Worm (Caenorhabditis elegans) whole organism, L3 larva: Measurements from ENCODE around the gene eyg-1.
"Not testable (repeated sequence)": the region's sequence is repeated elsewhere in the genome, so short reads cannot be mapped to it uniquely, and the experiment has no call there.

Source experiments
- R02D3.7 ChIP-seq: fragments of 150-350 bp; optimal IDR thresholded peaks from 2 replicates; lab custom pipeline; 2014; ENCODE audit warnings: missing biosample characterization, missing genetic modification characterization
- aly-2 ChIP-seq: fragments of 150-350 bp; optimal IDR thresholded peaks from 2 replicates; lab custom pipeline; 2014; ENCODE audit warnings: missing biosample characterization, missing genetic modification characterization
- ama-1 ChIP-seq: fragments of 150-350 bp; optimal IDR thresholded peaks from 2 replicates; lab custom pipeline; 2018
- ceh-16 ChIP-seq: sonication (generic microtip); optimal IDR thresholded peaks from 2 replicates; lab custom pipeline; 2017; ENCODE audit warnings: missing biosample characterization, missing genetic modification characterization
- ceh-82 ChIP-seq: fragments of 150-350 bp; optimal IDR thresholded peaks from 2 replicates; lab custom pipeline; 2014; ENCODE audit warnings: missing biosample characterization, missing genetic modification characterization
- ceh-9 ChIP-seq: sonication (generic microtip); optimal IDR thresholded peaks from 2 replicates; lab custom pipeline; 2018; ENCODE audit warnings: missing biosample characterization, missing genetic modification characterization
- daf-12 ChIP-seq: fragments of 150-350 bp; optimal IDR thresholded peaks from 2 replicates; lab custom pipeline; 2014; ENCODE audit warnings: missing biosample characterization, missing genetic modification reagents, missing genetic modification characterization
- egl-5 ChIP-seq: fragments of 150-350 bp; optimal IDR thresholded peaks from 2 replicates; lab custom pipeline; 2017; ENCODE audit warnings: missing biosample characterization, missing genetic modification reagents, missing genetic modification characterization, inconsistent platforms
- elt-1 ChIP-seq: fragments of 150-350 bp; optimal IDR thresholded peaks from 2 replicates; lab custom pipeline; 2014; ENCODE audit warnings: missing biosample characterization, missing genetic modification characterization
- elt-2 ChIP-seq: sonication (generic microtip); optimal IDR thresholded peaks from 2 replicates; lab custom pipeline; 2016; ENCODE audit warnings: missing genetic modification reagents, mild to moderate bottlenecking, missing genetic modification characterization, missing compliant biosample characterization
- elt-3 ChIP-seq, 3 experiments: fragments of 150-350 bp in 1 of 3; sonication (generic microtip) in 2 of 3; optimal IDR thresholded peaks; 2 replicates in 2 of 3; 4 replicates in 1 of 3; lab custom pipeline; 2014 to 2017; ENCODE audit warnings: missing biosample characterization in 3 of 3, missing genetic modification characterization in 3 of 3
- eor-1 ChIP-seq, 2 experiments: fragments of 150-350 bp; optimal IDR thresholded peaks; 2 replicates each; lab custom pipeline; 2014 to 2018; ENCODE audit warnings: missing biosample characterization in 2 of 2, missing genetic modification characterization in 2 of 2
- fkh-10 ChIP-seq: sonication (generic microtip); optimal IDR thresholded peaks from 2 replicates; lab custom pipeline; 2017; ENCODE audit warnings: missing biosample characterization, missing genetic modification reagents, missing genetic modification characterization
- fkh-2 ChIP-seq: fragments of 150-350 bp; optimal IDR thresholded peaks from 2 replicates; lab custom pipeline; 2014; ENCODE audit warnings: missing biosample characterization, missing genetic modification reagents, missing genetic modification characterization
- hmg-11 ChIP-seq: sonication (generic microtip); optimal IDR thresholded peaks from 2 replicates; lab custom pipeline; 2016; ENCODE audit warnings: missing genetic modification characterization, missing compliant biosample characterization
- jun-1 ChIP-seq: fragments of 150-350 bp; optimal IDR thresholded peaks from 2 replicates; lab custom pipeline; 2014; ENCODE audit warnings: missing biosample characterization, missing genetic modification reagents, missing genetic modification characterization
- lin-15B ChIP-seq: fragments of 150-350 bp; optimal IDR thresholded peaks from 2 replicates; lab custom pipeline; 2014; ENCODE audit warnings: missing biosample characterization, missing genetic modification characterization
- lsy-12 ChIP-seq: sonication (generic microtip); optimal IDR thresholded peaks from 2 replicates; lab custom pipeline; 2016; ENCODE audit warnings: mild to moderate bottlenecking, missing genetic modification characterization, missing compliant biosample characterization
- mml-1 ChIP-seq: fragments of 150-350 bp; sonication (generic microtip); optimal IDR thresholded peaks from 3 replicates; lab custom pipeline; 2014; ENCODE audit warnings: missing biosample characterization, missing genetic modification characterization
- nfya-1 ChIP-seq: sonication (generic microtip); optimal IDR thresholded peaks from 2 replicates; lab custom pipeline; 2017; ENCODE audit warnings: missing genetic modification characterization, mild to moderate bottlenecking, missing compliant biosample characterization, antibody characterized with exemption, moderate library complexity; ENCODE audit not compliant: insufficient read depth
- nhr-11 ChIP-seq: fragments of 150-350 bp; optimal IDR thresholded peaks from 2 replicates; lab custom pipeline; 2014; ENCODE audit warnings: missing biosample characterization, missing genetic modification characterization
- nhr-12 ChIP-seq: fragments of 150-350 bp; optimal IDR thresholded peaks from 2 replicates; lab custom pipeline; 2014; ENCODE audit warnings: missing biosample characterization, missing genetic modification characterization
- nhr-23 ChIP-seq: fragments of 150-350 bp; optimal IDR thresholded peaks from 2 replicates; lab custom pipeline; 2014; ENCODE audit warnings: missing biosample characterization, missing genetic modification reagents, missing genetic modification characterization
- nhr-25 ChIP-seq: sonication (generic microtip); optimal IDR thresholded peaks from 2 replicates; lab custom pipeline; 2017; ENCODE audit warnings: missing biosample characterization, missing genetic modification characterization
- nhr-28 ChIP-seq: fragments of 150-350 bp; optimal IDR thresholded peaks from 2 replicates; lab custom pipeline; 2014; ENCODE audit warnings: missing biosample characterization, missing genetic modification characterization
- nhr-43 ChIP-seq: sonication (generic microtip); optimal IDR thresholded peaks from 2 replicates; lab custom pipeline; 2016; ENCODE audit warnings: mild to moderate bottlenecking, missing genetic modification characterization, missing compliant biosample characterization; ENCODE audit not compliant: poor library complexity, severe bottlenecking
- nhr-67 ChIP-seq: fragments of 150-350 bp; optimal IDR thresholded peaks from 2 replicates; lab custom pipeline; 2014; ENCODE audit warnings: missing biosample characterization, missing genetic modification characterization
- nhr-76 ChIP-seq: fragments of 150-350 bp; sonication (generic microtip); optimal IDR thresholded peaks from 5 replicates; lab custom pipeline; 2014; ENCODE audit warnings: missing biosample characterization, missing genetic modification characterization
- nhr-77 ChIP-seq: fragments of 150-350 bp; optimal IDR thresholded peaks from 2 replicates; lab custom pipeline; 2014; ENCODE audit warnings: missing biosample characterization, missing genetic modification characterization
- pha-4 ChIP-seq: fragments of 150-350 bp; optimal IDR thresholded peaks from 2 replicates; lab custom pipeline; 2014; ENCODE audit warnings: missing biosample characterization, missing genetic modification reagents, missing genetic modification characterization
- sea-2 ChIP-seq: fragments of 150-350 bp; sonication (generic microtip); optimal IDR thresholded peaks from 4 replicates; lab custom pipeline; 2014; ENCODE audit warnings: missing biosample characterization, missing genetic modification reagents, missing genetic modification characterization
- skn-1 ChIP-seq: fragments of 150-350 bp; optimal IDR thresholded peaks from 2 replicates; lab custom pipeline; 2014; ENCODE audit warnings: missing biosample characterization, missing genetic modification characterization
- snpc-4 ChIP-seq: fragments of 150-350 bp; optimal IDR thresholded peaks from 2 replicates; lab custom pipeline; 2014; ENCODE audit warnings: missing biosample characterization, missing genetic modification characterization
- unc-39 ChIP-seq: sonication (generic microtip); optimal IDR thresholded peaks from 4 replicates; lab custom pipeline; 2017; ENCODE audit warnings: missing biosample characterization, missing genetic modification characterization
- unc-62 ChIP-seq: fragments of 150-350 bp; sonication (generic microtip); optimal IDR thresholded peaks from 4 replicates; lab custom pipeline; 2014; ENCODE audit warnings: missing biosample characterization, missing genetic modification reagents, missing genetic modification characterization
- zag-1 ChIP-seq: fragments of 150-350 bp; optimal IDR thresholded peaks from 2 replicates; lab custom pipeline; 2014; ENCODE audit warnings: missing biosample characterization, missing genetic modification characterization
- ztf-11 ChIP-seq: fragments of 150-350 bp; optimal IDR thresholded peaks from 2 replicates; lab custom pipeline; 2014; ENCODE audit warnings: missing biosample characterization, missing genetic modification characterization
- ztf-4 ChIP-seq: fragments of 150-350 bp; optimal IDR thresholded peaks from 2 replicates; lab custom pipeline; 2014; ENCODE audit warnings: missing biosample characterization, missing genetic modification characterization

Gene eyg-1

DNA sequence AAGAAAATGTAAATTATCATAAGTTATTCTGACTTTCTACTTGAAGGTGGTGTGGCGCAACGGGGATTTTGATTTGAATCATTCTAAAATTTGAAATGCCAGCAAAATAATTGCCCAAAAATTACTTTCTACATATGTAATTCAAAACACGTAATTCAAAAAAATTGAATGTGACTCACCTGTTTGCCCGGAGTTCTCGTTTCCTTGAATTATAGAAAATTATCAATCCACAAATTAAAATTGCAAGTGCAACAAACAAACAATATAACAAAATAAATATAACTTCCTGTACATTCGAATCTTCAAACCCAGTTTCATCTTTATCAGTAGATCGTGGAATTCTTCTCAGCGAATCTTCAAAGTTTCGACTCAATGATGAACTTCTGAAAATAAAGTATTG is 40.5 kb upstream of the eyg-1 start:
- TF ChIP-seq nfya-1 (tag; lab: Kevin White, UChicago) (no peak), skn-1 (tag; lab: Kevin White, UChicago) (no peak), nhr-43 (no peak), nhr-23 (tag; lab: Kevin White, UChicago) (no peak), unc-62 (no peak), snpc-4 (tag; lab: Kevin White, UChicago) (no peak), nhr-76 (no peak)

DNA sequence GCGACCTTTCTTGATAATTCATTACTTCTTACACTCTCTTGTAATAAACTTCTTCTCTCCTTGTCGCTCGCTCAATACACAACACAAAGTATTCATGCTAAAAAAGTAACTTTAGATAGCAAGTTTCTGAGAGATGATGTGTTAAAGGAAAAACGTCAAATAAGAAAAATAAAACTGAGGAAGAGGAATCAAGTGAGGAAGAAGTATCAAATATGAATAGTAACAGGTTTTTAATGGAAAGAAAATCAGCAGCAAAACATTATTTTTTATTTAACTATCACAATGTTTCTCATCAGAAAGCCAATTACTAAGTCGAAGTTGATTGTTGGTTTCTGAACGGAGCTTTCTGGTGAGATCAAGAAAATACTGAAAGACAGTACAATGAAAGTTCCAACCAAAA is 38.6 kb upstream of the eyg-1 start, which contains the start of gene chil-1:
chil-1 (minus strand) TSS at position 101 of the 400 bp plus-strand sequence.
- TF ChIP-seq ztf-11 (tag; lab: Kevin White, UChicago); nhr-77 (tag; lab: Kevin White, UChicago); lin-15B: not testable (repeated sequence)

DNA sequence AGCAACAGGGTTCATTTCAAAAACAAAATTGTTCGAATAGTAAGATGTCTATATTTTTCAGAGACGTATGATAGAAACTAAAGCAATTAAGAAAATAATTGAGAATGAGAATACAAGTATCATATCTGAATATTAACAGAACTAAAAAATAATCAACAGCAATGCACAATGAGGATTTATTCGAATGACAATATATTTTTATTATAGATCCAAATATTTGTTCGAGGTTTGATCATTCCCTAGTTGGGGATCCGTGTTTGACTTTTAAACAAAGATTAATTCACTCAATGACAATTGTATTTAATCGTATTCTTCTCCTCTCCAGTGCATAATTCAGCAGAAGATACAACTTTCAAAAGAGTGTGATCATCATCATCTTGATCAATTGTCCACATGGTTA is 34.4 kb upstream of the eyg-1 start, which contains the start of gene C08H9.18:
C08H9.18 (minus strand) TSS at position 101 of the 400 bp plus-strand sequence.
- TF ChIP-seq nfya-1 (tag; lab: Kevin White, UChicago) (no peak), egl-5 (tag; lab: Kevin White, UChicago) (no peak), elt-3 (tag; optimal IDR thresholded peaks at IDR 0.05; lab: Kevin White, UChicago) (no peak), zag-1 (tag; lab: Kevin White, UChicago) (no peak), nhr-12 (tag; lab: Kevin White, UChicago) (no peak), nhr-28 (tag; lab: Kevin White, UChicago) (no peak), sea-2 (no peak), ztf-4 (tag; lab: Kevin White, UChicago) (no peak), nhr-25 (tag; lab: Kevin White, UChicago) (no peak), ama-1 (no peak), daf-12 (tag; lab: Kevin White, UChicago) (no peak), aly-2 (tag; lab: Kevin White, UChicago) (no peak), eor-1 (tag; optimal IDR thresholded peaks at IDR 0.05; lab: Kevin White, UChicago) (no peak), ztf-11 (tag; lab: Kevin White, UChicago) (no peak), elt-1 (tag; lab: Kevin White, UChicago) (no peak), ceh-9 (no peak), R02D3.7 (no peak), nhr-77 (tag; lab: Kevin White, UChicago) (no peak), jun-1 (tag; lab: Kevin White, UChicago) (no peak)
- TF ChIP-seq, all 47 proteins: peak for 0

DNA sequence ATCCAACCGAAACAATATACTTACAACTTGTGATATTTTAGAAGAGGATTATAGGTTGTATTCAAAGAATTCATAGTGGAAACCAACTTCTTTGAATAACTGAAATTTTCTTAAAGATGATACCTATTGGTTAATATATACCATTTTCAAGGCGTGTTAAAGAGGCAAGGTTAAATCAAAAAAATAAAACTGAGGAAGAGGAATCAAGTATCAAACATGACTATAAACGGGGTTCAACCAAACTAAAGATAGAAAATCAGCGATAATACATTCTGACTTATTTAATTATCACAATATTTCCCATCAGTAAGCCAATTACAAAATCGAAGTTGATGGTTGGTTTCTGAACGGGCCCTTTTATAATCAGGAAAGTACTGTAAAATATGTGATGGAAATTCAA is 33.6 kb upstream of the eyg-1 start, which contains the start of gene chil-3:
chil-3 (minus strand) TSS at position 101 of the 400 bp plus-strand sequence.
- TF ChIP-seq zag-1 (tag; lab: Kevin White, UChicago) (no peak), egl-5 (tag; lab: Kevin White, UChicago) (no peak), snpc-4 (tag; lab: Kevin White, UChicago) (no peak), ama-1 (no peak), ztf-11 (tag; lab: Kevin White, UChicago) (no peak), nhr-77 (tag; lab: Kevin White, UChicago) (no peak), elt-2 (tag; lab: Kevin White, UChicago) (no peak), nhr-67 (tag; lab: Kevin White, UChicago) (no peak), jun-1 (tag; lab: Kevin White, UChicago) (no peak), nhr-23 (tag; lab: Kevin White, UChicago) (no peak), hmg-11 (no peak), elt-1 (tag; lab: Kevin White, UChicago) (no peak), elt-3 (tag; optimal IDR thresholded peaks at IDR 0.05; lab: Kevin White, UChicago) (no peak), nhr-25 (tag; lab: Kevin White, UChicago) (no peak), lsy-12 (no peak), skn-1 (tag; lab: Kevin White, UChicago) (no peak), nhr-76 (no peak)

DNA sequence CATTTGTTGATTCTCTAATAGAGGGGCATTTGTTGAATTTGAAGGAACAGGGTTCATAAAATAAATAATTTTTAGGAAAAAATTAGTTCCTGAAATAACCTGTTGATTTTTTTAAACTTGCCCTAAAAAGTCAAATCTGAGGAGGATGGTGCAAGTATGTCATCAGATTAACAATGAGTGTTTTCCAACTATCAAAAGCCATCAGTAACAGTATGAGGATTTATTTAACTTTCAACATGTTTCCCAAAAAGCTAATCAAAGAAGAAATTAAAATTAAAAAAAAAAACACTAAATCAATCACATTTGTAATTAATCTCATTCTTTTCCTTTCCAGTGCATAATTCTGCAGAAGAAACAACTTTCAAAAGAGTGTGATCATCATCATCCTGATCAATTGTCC is 31.8 kb upstream of the eyg-1 start, which contains the start of gene chil-5:
chil-5 (minus strand) TSS at position 101 of the 400 bp plus-strand sequence.
- TF ChIP-seq hmg-11 (no peak), nhr-77 (tag; lab: Kevin White, UChicago) (no peak), sea-2 (no peak), ceh-16 (tag; lab: Kevin White, UChicago) (no peak), nhr-11 (tag; lab: Kevin White, UChicago) (no peak), ceh-82 (tag; lab: Kevin White, UChicago) (no peak), unc-39 (tag; lab: Kevin White, UChicago) (no peak), fkh-10 (no peak), nhr-76 (no peak), elt-2 (tag; lab: Kevin White, UChicago) (no peak), egl-5 (tag; lab: Kevin White, UChicago) (no peak), jun-1 (tag; lab: Kevin White, UChicago) (no peak), fkh-2 (no peak), daf-12 (tag; lab: Kevin White, UChicago) (no peak), R02D3.7 (no peak), unc-62 (no peak), pha-4 (no peak), mml-1 (tag; lab: Kevin White, UChicago) (no peak), ztf-4 (tag; lab: Kevin White, UChicago) (no peak)
